Worm (Caenorhabditis elegans) whole organism, early embryonic: ENCODE results near the gene kynu-1.

Experiments
- F13C5.2 ChIP-seq: sonication (generic microtip); optimal IDR thresholded peaks from 2 replicates; lab custom pipeline; 2017; ENCODE audit warnings: mild to moderate bottlenecking, missing genetic modification characterization, inconsistent platforms, missing compliant biosample characterization
- ama-1 ChIP-seq: fragments of 150-350 bp; optimal IDR thresholded peaks from 2 replicates; lab custom pipeline; 2014
- hmg-4 ChIP-seq: fragments of 200-800 bp; sonication (Bioruptor generic); optimal IDR thresholded peaks from 2 replicates; lab custom pipeline; 2018; ENCODE audit warnings: mild to moderate bottlenecking, missing genetic modification characterization, missing compliant biosample characterization
- hnd-1 ChIP-seq: sonication (generic microtip); optimal IDR thresholded peaks from 2 replicates; lab custom pipeline; 2016; ENCODE audit warnings: missing genetic modification characterization, missing compliant biosample characterization

DNA sequence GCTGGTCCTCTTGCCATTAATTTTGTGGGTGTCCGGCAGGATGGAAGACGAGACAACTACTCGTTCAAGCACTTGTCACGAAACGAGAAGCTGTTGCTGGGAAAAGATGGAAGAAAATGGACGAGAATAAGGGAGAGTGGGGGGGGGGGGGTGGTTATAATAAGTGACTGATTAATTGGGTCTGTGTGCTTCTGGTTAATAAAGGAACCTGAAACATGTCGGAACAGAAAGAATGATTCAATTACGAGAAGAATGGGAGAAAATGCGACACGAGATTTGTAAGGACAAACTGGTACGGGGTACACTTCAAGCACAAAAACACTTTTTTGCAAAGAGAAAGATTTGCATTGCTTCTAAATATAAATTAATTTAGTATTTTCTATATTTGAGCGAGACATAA is 46.3 kb upstream of the kynu-1 start:
- TF ChIP-seq F13C5.2 (tag; lab: Kevin White, UChicago) = no peak
- no peak for TF ChIP-seq ama-1
- no peak for TF ChIP-seq hnd-1 (tag; lab: Kevin White, UChicago)
- TF ChIP-seq hmg-4 (GFP tag; lab: Kevin White, UChicago) = no peak
